Worm (Caenorhabditis elegans): ENCODE results near the gene clc-27.

DNA sequence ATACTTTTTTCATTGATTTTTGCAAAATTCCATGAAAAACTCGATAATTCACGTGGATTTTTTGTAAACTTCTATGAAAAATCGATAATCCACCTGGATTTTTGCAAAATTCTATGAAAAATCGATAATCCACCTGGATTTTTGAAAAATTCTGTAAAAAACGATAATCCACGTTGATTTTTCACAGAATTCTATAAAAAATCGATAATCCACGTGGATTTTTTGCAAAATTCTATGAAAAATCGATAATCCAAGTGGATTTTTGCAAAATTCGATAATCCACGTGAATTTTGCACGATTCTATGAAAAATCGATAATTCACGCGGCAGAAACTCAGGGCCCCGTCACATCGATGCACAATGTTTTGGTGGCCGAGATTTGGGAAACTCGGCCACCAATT, 49.9 kb downstream of the clc-27 start:
- TF ChIP-seq W03F9.2 (tag; optimal IDR thresholded peaks at IDR 0.05) (no peak), him-1 (tag; optimal IDR thresholded peaks at IDR 0.05) (no peak), dao-5 (tag; optimal IDR thresholded peaks at IDR 0.05) (no peak)

All from whole organism, L4/young adult.